Worm (Caenorhabditis elegans) whole organism, L3 larva: ENCODE measurements around the gene best-23.

ENCODE experiments used
- ZK546.5 ChIP-seq: sonication (generic microtip); optimal IDR thresholded peaks from 2 replicates; lab custom pipeline; 2017; ENCODE audit warnings: missing biosample characterization, missing genetic modification characterization
- aly-2 ChIP-seq: fragments of 150-350 bp; optimal IDR thresholded peaks from 2 replicates; lab custom pipeline; 2014; ENCODE audit warnings: missing biosample characterization, missing genetic modification characterization
- ama-1 ChIP-seq: fragments of 150-350 bp; optimal IDR thresholded peaks from 2 replicates; lab custom pipeline; 2018
- ceh-9 ChIP-seq: sonication (generic microtip); optimal IDR thresholded peaks from 2 replicates; lab custom pipeline; 2018; ENCODE audit warnings: missing biosample characterization, missing genetic modification characterization
- elt-3 ChIP-seq, 3 experiments: fragments of 150-350 bp in 1 of 3; sonication (generic microtip) in 2 of 3; optimal IDR thresholded peaks; 2 replicates in 2 of 3; 4 replicates in 1 of 3; lab custom pipeline; 2014 to 2017; ENCODE audit warnings: missing biosample characterization in 3 of 3, missing genetic modification characterization in 3 of 3
- fkh-10 ChIP-seq: sonication (generic microtip); optimal IDR thresholded peaks from 2 replicates; lab custom pipeline; 2017; ENCODE audit warnings: missing biosample characterization, missing genetic modification reagents, missing genetic modification characterization
- jun-1 ChIP-seq: fragments of 150-350 bp; optimal IDR thresholded peaks from 2 replicates; lab custom pipeline; 2014; ENCODE audit warnings: missing biosample characterization, missing genetic modification reagents, missing genetic modification characterization
- nhr-12 ChIP-seq: fragments of 150-350 bp; optimal IDR thresholded peaks from 2 replicates; lab custom pipeline; 2014; ENCODE audit warnings: missing biosample characterization, missing genetic modification characterization
- skn-1 ChIP-seq: fragments of 150-350 bp; optimal IDR thresholded peaks from 2 replicates; lab custom pipeline; 2014; ENCODE audit warnings: missing biosample characterization, missing genetic modification characterization

- peak; percentile 32 for TF ChIP-seq fkh-10 (GFP tag; lab: Kevin White, UChicago)
- no peak for TF ChIP-seq aly-2 (tag; lab: Kevin White, UChicago)
- TF ChIP-seq skn-1, result no peak
- no peak for TF ChIP-seq ZK546.5 (tag; lab: Kevin White, UChicago)
- TF ChIP-seq ceh-9 (tag; lab: Kevin White, UChicago), result no peak
- no peak for TF ChIP-seq elt-3 (tag; optimal IDR thresholded peaks at IDR 0.05; lab: Kevin White, UChicago)
- TF ChIP-seq nhr-12, result no peak
- TF ChIP-seq ama-1 (lab: Kevin White, UChicago), result peak; percentile 2
- no peak for TF ChIP-seq jun-1 (tag; lab: Kevin White, UChicago)
Observed at ce11 chrII:7891869-7892615, 15.3 kb downstream of the best-23 start.
